Worm (Caenorhabditis elegans) whole organism, L4 larva: ENCODE data around the gene T20D4.11.

Experiments used
- R02D3.7 ChIP-seq: fragments of 150-350 bp; sonication (generic microtip); optimal IDR thresholded peaks from 3 replicates; lab custom pipeline; 2014; ENCODE audit warnings: missing biosample characterization, missing genetic modification characterization
- Y5F2A.4 ChIP-seq: fragments of 200-800 bp; sonication (Bioruptor generic); optimal IDR thresholded peaks from 2 replicates; lab custom pipeline; 2018; ENCODE audit warnings: mild to moderate bottlenecking, missing genetic modification characterization, missing compliant biosample characterization
- ama-1 ChIP-seq: fragments of 150-350 bp; optimal IDR thresholded peaks from 2 replicates; lab custom pipeline; 2014; ENCODE audit warnings: inconsistent platforms, mixed read lengths
- cey-2 ChIP-seq: sonication (generic microtip); optimal IDR thresholded peaks from 3 replicates; lab custom pipeline; 2017; ENCODE audit warnings: missing genetic modification characterization, mild to moderate bottlenecking, missing compliant biosample characterization, antibody characterized with exemption, borderline replicate concordance; ENCODE audit not compliant: insufficient read depth
- egl-43 ChIP-seq: fragments of 200-800 bp; sonication (Bioruptor generic); IDR thresholded peaks from 2 replicates; pipeline ENCODE4 v1.3.6; 2022; ENCODE audit warnings: missing genetic modification reagents, missing genetic modification characterization, missing compliant biosample characterization
- fos-1 ChIP-seq: fragments of 150-350 bp; optimal IDR thresholded peaks from 2 replicates; lab custom pipeline; 2014; ENCODE audit warnings: missing biosample characterization, missing genetic modification characterization
- lin-15B ChIP-seq: fragments of 150-350 bp; sonication (generic microtip); optimal IDR thresholded peaks from 3 replicates; lab custom pipeline; 2014; ENCODE audit warnings: missing biosample characterization, missing genetic modification characterization
- lin-39 ChIP-seq: fragments of 150-350 bp; optimal IDR thresholded peaks from 2 replicates; lab custom pipeline; 2014; ENCODE audit warnings: missing biosample characterization, missing genetic modification reagents, missing genetic modification characterization
- nhr-25 ChIP-seq: sonication (generic microtip); optimal IDR thresholded peaks from 2 replicates; lab custom pipeline; 2017; ENCODE audit warnings: missing genetic modification characterization, mild to moderate bottlenecking, missing compliant biosample characterization, antibody characterized with exemption, moderate library complexity, borderline replicate concordance; ENCODE audit not compliant: insufficient read depth
- nhr-28 ChIP-seq: fragments of 150-350 bp; optimal IDR thresholded peaks from 2 replicates; lab custom pipeline; 2014; ENCODE audit warnings: missing biosample characterization, missing genetic modification characterization
- nhr-6 ChIP-seq: fragments of 150-350 bp; optimal IDR thresholded peaks from 2 replicates; lab custom pipeline; 2014; ENCODE audit warnings: missing biosample characterization, missing genetic modification characterization
- skn-1 ChIP-seq: fragments of 150-350 bp; optimal IDR thresholded peaks from 2 replicates; lab custom pipeline; 2014; ENCODE audit warnings: missing biosample characterization, missing genetic modification characterization
- spr-3 ChIP-seq: fragments of 200-800 bp; sonication (Bioruptor generic); optimal IDR thresholded peaks from 2 replicates; lab custom pipeline; 2018; ENCODE audit warnings: mild to moderate bottlenecking, missing genetic modification characterization, missing compliant biosample characterization
- vab-7 ChIP-seq: fragments of 200-800 bp; sonication (Bioruptor generic); IDR thresholded peaks from 2 replicates; pipeline ENCODE4 v1.3.6; 2022; ENCODE audit warnings: missing genetic modification reagents, missing genetic modification characterization, missing compliant biosample characterization

ce11 chrV:3362475-3362874 is 36.0 kb upstream of the T20D4.11 start, which contains the start of gene C04E12.4:
- TF ChIP-seq egl-43 (GFP tag; lab: Robert Waterston, UW) (no peak), nhr-28 (tag; lab: Kevin White, UChicago) (peak; percentile 22), fos-1 (tag; lab: Kevin White, UChicago) (no peak), nhr-6 (tag; lab: Kevin White, UChicago) (no peak), skn-1 (tag; lab: Kevin White, UChicago) (no peak), ama-1 (lab: Kevin White, UChicago) (no peak), cey-2 (tag; lab: Kevin White, UChicago) (no peak), R02D3.7 (tag; lab: Kevin White, UChicago) (no peak), vab-7 (GFP tag; lab: Robert Waterston, UW) (no peak), nhr-25 (tag; lab: Kevin White, UChicago) (no peak), Y5F2A.4 (GFP tag; lab: Kevin White, UChicago) (no peak), lin-39 (tag; lab: Kevin White, UChicago) (no peak), lin-15B (no peak), spr-3 (GFP tag; lab: Kevin White, UChicago) (no peak)
